Worm (Caenorhabditis elegans): ENCODE results near the gene unc-115.

The unc-115 gene

DNA sequence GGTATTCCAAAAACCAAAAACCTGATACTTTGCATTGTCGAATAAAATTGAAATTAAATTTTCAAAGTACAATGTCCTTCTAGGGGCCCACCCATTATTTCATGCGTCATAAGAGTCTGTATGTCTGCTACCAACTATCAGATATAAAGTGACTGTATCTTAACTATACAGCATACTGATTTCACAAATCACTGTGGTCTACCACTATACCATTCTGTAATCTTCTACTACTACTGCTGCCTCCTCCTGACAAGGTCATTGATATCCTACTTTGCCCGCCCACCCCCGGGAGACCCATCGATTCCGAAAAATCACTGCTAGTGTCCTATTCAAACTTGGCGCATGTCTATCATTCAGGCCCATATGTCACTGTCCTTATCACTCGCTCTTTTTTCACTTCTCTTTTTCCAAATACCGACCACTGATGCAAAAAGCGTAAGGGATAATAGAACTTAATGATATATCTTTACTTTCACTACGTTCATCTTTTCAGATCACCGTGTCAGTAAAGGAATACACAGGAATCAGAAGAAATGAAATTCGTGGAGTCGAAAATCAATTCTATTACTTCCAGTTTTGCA is 25.4 kb downstream of the unc-115 start, which contains the start of gene C07A4.2:
TSS of gene C07A4.2 (plus strand) at position 195 of the 581 bp plus-strand sequence.
- TF ChIP-seq tra-4 (tag; optimal IDR thresholded peaks at IDR 0.05) (no peak), ceh-13 (GFP tag; optimal IDR thresholded peaks at IDR 0.05) (no peak), ceh-36 (tag; optimal IDR thresholded peaks at IDR 0.05) (no peak), sea-1 (GFP tag; conservative IDR thresholded peaks at IDR 0.05) (no peak), pes-1 (GFP tag; IDR thresholded peaks at IDR 0.05) (no peak), aly-1 (tag; optimal IDR thresholded peaks at IDR 0.05) (no peak), scrt-1 (GFP tag; IDR thresholded peaks at IDR 0.05) (no peak), hnd-1 (tag; optimal IDR thresholded peaks at IDR 0.05) (no peak), flt-1 (GFP tag; IDR thresholded peaks at IDR 0.05) (no peak), hmg-4 (GFP tag; optimal IDR thresholded peaks at IDR 0.05) (no peak), tbx-37 (GFP tag; conservative IDR thresholded peaks at IDR 0.05) (no peak), hmbx-1 (tag; optimal IDR thresholded peaks at IDR 0.05) (no peak), ets-7 (tag; optimal IDR thresholded peaks at IDR 0.05) (no peak), tbx-11 (GFP tag; IDR thresholded peaks at IDR 0.05) (no peak), ama-1 (optimal IDR thresholded peaks at IDR 0.05) (no peak), F13C5.2 (tag; optimal IDR thresholded peaks at IDR 0.05) (no peak), B0310.2 (tag; optimal IDR thresholded peaks at IDR 0.05) (no peak)

DNA sequence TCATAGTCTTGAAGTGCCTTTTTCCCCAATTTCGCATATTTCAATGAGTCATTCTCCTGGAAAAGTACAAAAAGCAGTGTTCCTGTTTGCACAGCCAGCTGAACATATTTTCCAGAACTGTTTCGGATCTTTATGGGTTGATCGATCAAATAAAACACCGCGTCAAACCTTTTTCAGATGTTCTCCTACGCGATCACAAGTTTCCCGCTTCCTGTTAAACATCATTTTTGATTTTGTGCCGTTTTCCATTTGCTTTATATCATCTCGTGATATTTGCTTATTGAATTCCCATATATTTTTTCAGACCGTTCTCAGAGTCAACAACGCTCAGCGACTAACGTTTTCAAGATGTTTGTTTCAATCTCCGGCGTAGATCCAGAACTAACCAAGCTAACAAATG is 28.0 kb downstream of the unc-115 start, which contains the start of gene C07A4.3:
TSS of gene C07A4.3 (plus strand) at position 301 of the 400 bp plus-strand sequence.
- no peak for TF ChIP-seq B0310.2 (tag; optimal IDR thresholded peaks at IDR 0.05)
- no peak for TF ChIP-seq scrt-1 (GFP tag; IDR thresholded peaks at IDR 0.05)
- TF ChIP-seq tbx-11 (GFP tag; IDR thresholded peaks at IDR 0.05) = no peak
- no peak for TF ChIP-seq ets-7 (tag; optimal IDR thresholded peaks at IDR 0.05)
- TF ChIP-seq tbx-37 (GFP tag; conservative IDR thresholded peaks at IDR 0.05) = no peak
- TF ChIP-seq tra-4 (tag; optimal IDR thresholded peaks at IDR 0.05) = no peak
- no peak for TF ChIP-seq ama-1 (optimal IDR thresholded peaks at IDR 0.05)
- TF ChIP-seq F13C5.2 (tag; optimal IDR thresholded peaks at IDR 0.05) = no peak
- no peak for TF ChIP-seq hmbx-1 (tag; optimal IDR thresholded peaks at IDR 0.05)
- TF ChIP-seq pes-1 (GFP tag; IDR thresholded peaks at IDR 0.05) = no peak
- no peak for TF ChIP-seq ceh-13 (GFP tag; optimal IDR thresholded peaks at IDR 0.05)
- no peak for TF ChIP-seq hnd-1 (tag; optimal IDR thresholded peaks at IDR 0.05)
- TF ChIP-seq aly-1 (tag; optimal IDR thresholded peaks at IDR 0.05) = no peak

DNA sequence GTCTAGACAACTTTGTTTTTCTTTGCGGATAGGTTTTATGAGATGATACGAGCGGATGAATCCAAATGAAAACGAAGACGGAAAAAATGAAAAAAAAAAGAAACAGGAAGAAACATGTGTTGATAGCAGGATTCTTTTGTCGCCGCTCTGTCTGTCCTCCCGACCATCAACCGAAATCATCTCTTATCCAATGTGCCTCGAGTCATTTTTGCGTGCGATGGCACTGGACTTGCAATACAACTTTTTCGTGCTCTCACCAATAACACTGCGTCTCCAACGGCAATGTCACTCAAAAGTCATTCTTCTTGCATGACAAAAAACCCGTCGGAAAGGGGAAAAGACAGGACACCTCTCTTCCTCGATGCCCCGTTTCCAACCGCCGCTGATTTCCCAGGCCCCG is 29.6 kb downstream of the unc-115 start, which contains the start of gene ncs-4:
TSS of gene ncs-4 (plus strand) at position 227 of the 400 bp plus-strand sequence.
- TF ChIP-seq aly-1 (tag; optimal IDR thresholded peaks at IDR 0.05) (no peak), hmg-4 (GFP tag; optimal IDR thresholded peaks at IDR 0.05) (no peak), scrt-1 (GFP tag; IDR thresholded peaks at IDR 0.05) (no peak), flt-1 (GFP tag; IDR thresholded peaks at IDR 0.05) (no peak; the same call in 1 of the 2 replicates)

DNA sequence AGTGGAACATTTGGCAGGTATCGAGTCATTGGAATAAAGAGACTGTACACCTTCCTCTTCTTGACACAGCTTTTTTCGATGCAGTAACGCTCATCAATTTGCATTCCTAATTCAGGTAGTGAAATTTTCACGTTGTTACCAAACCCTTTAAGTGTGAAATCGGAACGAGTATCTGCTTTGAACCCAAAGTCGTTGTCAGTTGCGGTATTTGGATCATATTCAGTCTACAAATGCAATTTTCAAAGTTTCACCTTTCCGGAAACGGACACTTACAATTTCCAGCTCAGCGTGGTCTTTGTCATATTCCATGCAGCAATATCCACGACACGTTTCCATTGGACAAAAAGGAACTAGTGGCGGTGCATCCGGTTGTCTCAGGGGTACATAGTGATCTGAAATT is 35.9 kb downstream of the unc-115 start:
- TF ChIP-seq tbx-11 (GFP tag; IDR thresholded peaks at IDR 0.05) = no peak
- TF ChIP-seq tbx-37 (GFP tag; conservative IDR thresholded peaks at IDR 0.05) = no peak
- no peak for TF ChIP-seq tra-4 (tag; optimal IDR thresholded peaks at IDR 0.05)
- TF ChIP-seq ceh-36 (tag; optimal IDR thresholded peaks at IDR 0.05) = no peak
- TF ChIP-seq aly-1 (tag; optimal IDR thresholded peaks at IDR 0.05) = no peak
- TF ChIP-seq B0310.2 (tag; optimal IDR thresholded peaks at IDR 0.05) = no peak
- no peak for TF ChIP-seq ets-7 (tag; optimal IDR thresholded peaks at IDR 0.05)

DNA sequence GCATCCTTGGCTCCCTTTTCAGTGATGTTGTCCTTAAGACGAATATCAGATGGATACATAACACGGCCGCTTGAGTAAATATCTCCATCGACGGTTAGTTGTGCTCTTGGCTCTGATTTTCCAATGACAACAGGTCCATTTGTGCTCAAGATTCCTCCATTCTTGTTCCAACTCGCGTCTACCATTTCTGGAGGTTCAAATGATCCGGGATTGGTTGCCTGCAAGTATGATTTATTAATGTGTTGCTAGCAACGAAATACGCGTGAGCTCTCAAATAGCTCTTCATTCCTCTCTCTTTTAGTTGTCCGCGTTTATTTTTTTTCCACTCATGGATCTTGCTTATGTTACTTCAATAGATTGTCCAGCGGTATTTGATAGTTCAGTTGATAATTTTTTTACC is 37.0 kb downstream of the unc-115 start, which contains the start of gene arrd-28:
TSS of gene arrd-28 (plus strand) at position 301 of the 400 bp plus-strand sequence.
- TF ChIP-seq ceh-13 (GFP tag; optimal IDR thresholded peaks at IDR 0.05) = no peak
- TF ChIP-seq tbx-37 (GFP tag; conservative IDR thresholded peaks at IDR 0.05) = no peak
- TF ChIP-seq tra-4 (tag; optimal IDR thresholded peaks at IDR 0.05) = no peak

DNA sequence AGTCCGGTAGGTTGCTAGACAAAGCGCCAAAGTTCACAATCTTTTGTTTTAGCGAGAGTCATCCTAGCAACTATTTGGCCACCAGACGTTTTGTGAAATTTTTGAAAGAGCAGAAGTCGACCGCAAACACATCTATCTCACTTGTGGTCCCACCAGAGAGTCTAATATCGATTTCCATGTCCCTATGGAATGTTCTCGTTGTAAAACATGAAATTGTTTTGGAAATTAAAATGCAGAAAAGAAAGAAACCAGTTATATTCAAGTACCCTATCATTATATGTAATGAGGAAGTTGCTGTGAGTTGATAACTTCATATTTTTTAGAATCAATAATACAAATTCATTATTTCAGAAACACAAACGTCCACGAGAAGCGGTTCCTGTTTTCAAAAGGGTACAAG is 38.0 kb downstream of the unc-115 start:
- TF ChIP-seq tbx-37 (GFP tag; conservative IDR thresholded peaks at IDR 0.05) (no peak), B0310.2 (tag; optimal IDR thresholded peaks at IDR 0.05) (no peak), ceh-36 (tag; optimal IDR thresholded peaks at IDR 0.05) (no peak), hmg-4 (GFP tag; optimal IDR thresholded peaks at IDR 0.05) (no peak), tra-4 (tag; optimal IDR thresholded peaks at IDR 0.05) (no peak), F13C5.2 (tag; optimal IDR thresholded peaks at IDR 0.05) (no peak), ceh-13 (GFP tag; optimal IDR thresholded peaks at IDR 0.05) (no peak), aly-1 (tag; optimal IDR thresholded peaks at IDR 0.05) (no peak), scrt-1 (GFP tag; IDR thresholded peaks at IDR 0.05) (no peak), hmbx-1 (tag; optimal IDR thresholded peaks at IDR 0.05) (no peak), ets-7 (tag; optimal IDR thresholded peaks at IDR 0.05) (no peak), tbx-11 (GFP tag; IDR thresholded peaks at IDR 0.05) (no peak), hnd-1 (tag; optimal IDR thresholded peaks at IDR 0.05) (no peak), flt-1 (GFP tag; IDR thresholded peaks at IDR 0.05) (no peak), sea-1 (GFP tag; conservative IDR thresholded peaks at IDR 0.05) (no peak), pes-1 (GFP tag; IDR thresholded peaks at IDR 0.05) (no peak), ama-1 (optimal IDR thresholded peaks at IDR 0.05) (no peak)

DNA sequence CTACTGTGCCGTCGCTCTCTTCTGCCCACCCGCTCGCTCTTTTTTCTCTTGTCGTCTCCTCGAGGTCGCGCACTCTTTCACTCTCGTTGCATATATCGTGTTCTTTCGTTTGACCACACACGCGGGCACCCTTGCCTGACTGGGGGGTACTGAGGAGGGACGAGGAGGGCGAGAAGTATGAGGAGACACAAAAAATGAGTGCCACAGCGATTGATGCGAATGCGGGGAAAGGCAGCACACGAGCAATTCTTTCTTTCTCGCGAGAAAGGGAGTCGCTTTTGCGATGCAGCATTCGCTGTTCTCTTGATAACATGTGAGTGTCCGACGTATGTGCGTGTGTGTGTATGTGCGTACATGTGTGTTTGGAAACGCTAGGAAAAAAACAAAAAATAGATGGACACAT is 41.8 kb downstream of the unc-115 start:
- TF ChIP-seq tbx-11 (GFP tag; IDR thresholded peaks at IDR 0.05) = no peak
- TF ChIP-seq ama-1 (optimal IDR thresholded peaks at IDR 0.05) = no peak
- peak; percentile 75 for TF ChIP-seq aly-1 (tag; optimal IDR thresholded peaks at IDR 0.05)
- no peak for TF ChIP-seq scrt-1 (GFP tag; IDR thresholded peaks at IDR 0.05)
- no peak for TF ChIP-seq hmbx-1 (tag; optimal IDR thresholded peaks at IDR 0.05)
- 0 out of 2 replicates have a peak, but pooled peaks have one; percentile 14 for TF ChIP-seq flt-1 (GFP tag; IDR thresholded peaks at IDR 0.05)
- peak; percentile 42 for TF ChIP-seq ets-7 (tag; optimal IDR thresholded peaks at IDR 0.05)
- TF ChIP-seq F13C5.2 (tag; optimal IDR thresholded peaks at IDR 0.05) = peak; percentile 47
- peak; percentile 82 for TF ChIP-seq B0310.2 (tag; optimal IDR thresholded peaks at IDR 0.05)
- TF ChIP-seq tbx-37 (GFP tag; conservative IDR thresholded peaks at IDR 0.05) = no peak
- TF ChIP-seq sea-1 (GFP tag; conservative IDR thresholded peaks at IDR 0.05) = peak; percentile 55; the same call in 1 of the 2 replicates
- no peak for TF ChIP-seq pes-1 (GFP tag; IDR thresholded peaks at IDR 0.05)
- TF ChIP-seq hmg-4 (GFP tag; optimal IDR thresholded peaks at IDR 0.05) = peak; percentile 97
- TF ChIP-seq ceh-36 (tag; optimal IDR thresholded peaks at IDR 0.05) = no peak
- no peak for TF ChIP-seq tra-4 (tag; optimal IDR thresholded peaks at IDR 0.05)
- TF ChIP-seq ceh-13 (GFP tag; optimal IDR thresholded peaks at IDR 0.05) = no peak
- TF ChIP-seq hnd-1 (tag; optimal IDR thresholded peaks at IDR 0.05) = no peak

Measured in whole organism, early embryonic.